Worm (Caenorhabditis elegans) whole organism, mixed stage, embryonic: ENCODE results near the gene gcp-2.1.
"Not testable (repeated sequence)": the region's sequence is repeated elsewhere in the genome, so short reads cannot be mapped to it uniquely, and the experiment has no call there.

Experiments used
- M03D4.4 ChIP-seq: sonication (generic microtip); optimal IDR thresholded peaks from 2 replicates; lab custom pipeline; 2017; ENCODE audit warnings: mild to moderate bottlenecking, missing genetic modification characterization, missing compliant biosample characterization
- bed-3 ChIP-seq: fragments of 200-800 bp; sonication (Bioruptor generic); optimal IDR thresholded peaks from 3 replicates; lab custom pipeline; 2018; ENCODE audit warnings: mild to moderate bottlenecking, missing genetic modification characterization, moderate library complexity, missing compliant biosample characterization
- blmp-1 ChIP-seq: fragments of 150-350 bp; optimal IDR thresholded peaks from 2 replicates; lab custom pipeline; 2014; ENCODE audit warnings: missing biosample characterization, missing genetic modification characterization
- ceh-39 ChIP-seq: fragments of 150-350 bp; optimal IDR thresholded peaks from 2 replicates; lab custom pipeline; 2014; ENCODE audit warnings: missing biosample characterization, missing genetic modification characterization
- ceh-83 ChIP-seq: fragments of 200-800 bp; sonication (Bioruptor generic); optimal IDR thresholded peaks from 2 replicates; lab custom pipeline; 2018; ENCODE audit warnings: mild to moderate bottlenecking, missing genetic modification characterization, missing compliant biosample characterization
- ces-1 ChIP-seq: fragments of 150-350 bp; optimal IDR thresholded peaks from 2 replicates; lab custom pipeline; 2014; ENCODE audit warnings: missing biosample characterization, missing genetic modification reagents, missing genetic modification characterization
- cnd-1 ChIP-seq: fragments of 200-800 bp; sonication (Bioruptor generic); optimal IDR thresholded peaks from 2 replicates; lab custom pipeline; 2018; ENCODE audit warnings: mild to moderate bottlenecking, missing genetic modification characterization, missing compliant biosample characterization
- drap-1 ChIP-seq: fragments of 200-800 bp; sonication (Bioruptor generic); optimal IDR thresholded peaks from 3 replicates; lab custom pipeline; 2018; ENCODE audit warnings: mild to moderate bottlenecking, missing genetic modification characterization, missing compliant biosample characterization
- elt-1 ChIP-seq: sonication (generic microtip); optimal IDR thresholded peaks from 2 replicates; lab custom pipeline; 2017; ENCODE audit warnings: missing genetic modification characterization, mild to moderate bottlenecking, missing compliant biosample characterization, antibody characterized with exemption, moderate library complexity, borderline replicate concordance; ENCODE audit not compliant: insufficient read depth
- elt-3 ChIP-seq: fragments of 150-350 bp; optimal IDR thresholded peaks from 2 replicates; lab custom pipeline; 2014; ENCODE audit warnings: missing biosample characterization, missing genetic modification characterization
- flh-1 ChIP-seq: fragments of 200-800 bp; sonication (Bioruptor generic); optimal IDR thresholded peaks from 2 replicates; lab custom pipeline; 2018; ENCODE audit warnings: mild to moderate bottlenecking, missing genetic modification characterization, moderate library complexity, missing compliant biosample characterization
- ham-2 ChIP-seq: fragments of 200-800 bp; sonication (Bioruptor generic); optimal IDR thresholded peaks from 2 replicates; lab custom pipeline; 2018; ENCODE audit warnings: mild to moderate bottlenecking, missing genetic modification characterization, missing compliant biosample characterization
- hlh-1 ChIP-seq: fragments of 150-350 bp; optimal IDR thresholded peaks from 2 replicates; lab custom pipeline; 2014; ENCODE audit warnings: missing biosample characterization, missing genetic modification reagents, missing genetic modification characterization
- lin-13 ChIP-seq: fragments of 150-350 bp; optimal IDR thresholded peaks from 2 replicates; lab custom pipeline; 2014; ENCODE audit warnings: missing biosample characterization, missing genetic modification characterization
- lin-32 ChIP-seq: fragments of 200-800 bp; sonication (Bioruptor generic); optimal IDR thresholded peaks from 2 replicates; lab custom pipeline; 2018; ENCODE audit warnings: mild to moderate bottlenecking, missing genetic modification characterization, missing compliant biosample characterization
- lsy-2 ChIP-seq: fragments of 150-350 bp; optimal IDR thresholded peaks from 2 replicates; lab custom pipeline; 2014; ENCODE audit warnings: missing biosample characterization, missing genetic modification characterization
- mab-5 ChIP-seq: fragments of 150-350 bp; optimal IDR thresholded peaks from 2 replicates; lab custom pipeline; 2014; ENCODE audit warnings: missing biosample characterization, missing genetic modification characterization
- mep-1 ChIP-seq: fragments of 150-350 bp; optimal IDR thresholded peaks from 2 replicates; lab custom pipeline; 2017; ENCODE audit warnings: missing biosample characterization, missing genetic modification reagents, missing genetic modification characterization, inconsistent platforms
- mls-2 ChIP-seq: sonication (generic microtip); optimal IDR thresholded peaks from 2 replicates; lab custom pipeline; 2016; ENCODE audit warnings: mild to moderate bottlenecking, missing genetic modification characterization, moderate library complexity, missing compliant biosample characterization
- nhr-12 ChIP-seq: fragments of 150-350 bp; optimal IDR thresholded peaks from 2 replicates; lab custom pipeline; 2014; ENCODE audit warnings: missing biosample characterization, missing genetic modification characterization
- nhr-2 ChIP-seq: fragments of 150-350 bp; optimal IDR thresholded peaks from 2 replicates; lab custom pipeline; 2014; ENCODE audit warnings: missing biosample characterization, missing genetic modification characterization
- nhr-237 ChIP-seq: fragments of 150-350 bp; optimal IDR thresholded peaks from 2 replicates; lab custom pipeline; 2014; ENCODE audit warnings: missing biosample characterization, missing genetic modification characterization
- nhr-76 ChIP-seq: sonication (generic microtip); optimal IDR thresholded peaks from 2 replicates; lab custom pipeline; 2017; ENCODE audit warnings: missing biosample characterization, missing genetic modification characterization
- pha-4 ChIP-seq: fragments of 150-350 bp; optimal IDR thresholded peaks from 2 replicates; lab custom pipeline; 2018; ENCODE audit warnings: missing biosample characterization, missing genetic modification reagents, missing genetic modification characterization
- sem-2 ChIP-seq: fragments of 200-800 bp; sonication (Bioruptor generic); optimal IDR thresholded peaks from 2 replicates; lab custom pipeline; 2018; ENCODE audit warnings: mild to moderate bottlenecking, missing genetic modification characterization, missing compliant biosample characterization
- sptf-1 ChIP-seq: sonication (generic microtip); optimal IDR thresholded peaks from 2 replicates; lab custom pipeline; 2017; ENCODE audit warnings: mild to moderate bottlenecking, missing genetic modification characterization, moderate library complexity, missing compliant biosample characterization
- tbx-8 ChIP-seq: fragments of 200-800 bp; sonication (Bioruptor generic); optimal IDR thresholded peaks from 2 replicates; lab custom pipeline; 2018; ENCODE audit warnings: mild to moderate bottlenecking, missing genetic modification characterization, moderate library complexity, missing compliant biosample characterization
- unc-120 ChIP-seq: sonication (generic microtip); optimal IDR thresholded peaks from 2 replicates; lab custom pipeline; 2017; ENCODE audit warnings: missing genetic modification characterization, missing compliant biosample characterization; ENCODE audit not compliant: poor library complexity, severe bottlenecking
- unc-62 ChIP-seq: fragments of 150-350 bp; optimal IDR thresholded peaks from 2 replicates; lab custom pipeline; 2014; ENCODE audit warnings: missing biosample characterization, missing genetic modification reagents, missing genetic modification characterization
- zip-8 ChIP-seq: fragments of 150-350 bp; optimal IDR thresholded peaks from 2 replicates; lab custom pipeline; 2014; ENCODE audit warnings: missing biosample characterization, missing genetic modification characterization

Gene gcp-2.1

ce11 chrX:322223-322622 lies 20.6 kb downstream of the gcp-2.1 start, which contains the start of gene M02E1.3:
Gene M02E1.3, plus strand, starts transcription at chrX:322523.
- not testable (repeated sequence) for TF ChIP-seq pha-4; nhr-12; flh-1 (GFP tag; lab: Kevin White, UChicago)

- TF ChIP-seq ces-1 (GFP tag; lab: Kevin White, UChicago) (peak; percentile 26), unc-120 (tag; lab: Kevin White, UChicago) (peak; percentile 36), mab-5 (tag; lab: Kevin White, UChicago) (no peak), nhr-2 (no peak)
Measured at ce11 chrX:324021-324420, 22.4 kb downstream of the gcp-2.1 start.

- TF ChIP-seq ham-2 (GFP tag; lab: Kevin White, UChicago) (no peak), pha-4 (no peak), unc-120 (tag; lab: Kevin White, UChicago) (peak; percentile 16), hlh-1 (tag; lab: Kevin White, UChicago) (no peak), sptf-1 (tag; lab: Kevin White, UChicago) (peak; percentile 33), mab-5 (tag; lab: Kevin White, UChicago) (no peak), sem-2 (no peak), ceh-83 (GFP tag; lab: Kevin White, UChicago) (peak; percentile 36), ceh-39 (peak; percentile 21), nhr-12 (no peak), zip-8 (tag; lab: Kevin White, UChicago) (no peak), nhr-76 (tag; lab: Kevin White, UChicago) (no peak), bed-3 (GFP tag; lab: Kevin White, UChicago) (no peak), unc-62 (GFP tag; lab: Kevin White, UChicago) (no peak), mep-1 (peak; percentile 69), lsy-2 (tag; lab: Kevin White, UChicago) (no peak), nhr-237 (tag; lab: Kevin White, UChicago) (peak; percentile 31)
Measured at ce11 chrX:325597-326161, 24.0 kb downstream of the gcp-2.1 start, which contains the start of gene M02E1.1. Gene M02E1.1, plus strand, starts transcription at chrX:326111.

- TF ChIP-seq nhr-76 (tag; lab: Kevin White, UChicago), result no peak
- TF ChIP-seq sptf-1 (tag; lab: Kevin White, UChicago), result no peak
- no peak for TF ChIP-seq mep-1
- no peak for TF ChIP-seq unc-62 (GFP tag; lab: Kevin White, UChicago)
Measured at ce11 chrX:328736-329135, 27.1 kb downstream of the gcp-2.1 start.

- TF ChIP-seq nhr-12 (no peak), tbx-8 (no peak), ceh-83 (GFP tag; lab: Kevin White, UChicago) (no peak), cnd-1 (tag; lab: Kevin White, UChicago) (no peak), unc-62 (GFP tag; lab: Kevin White, UChicago) (no peak), nhr-76 (tag; lab: Kevin White, UChicago) (no peak)
Measured at ce11 chrX:332643-333042, 31.0 kb downstream of the gcp-2.1 start.

- TF ChIP-seq mep-1, result no peak
- TF ChIP-seq lin-13 (tag; lab: Kevin White, UChicago), result no peak
- no peak for TF ChIP-seq elt-1
- TF ChIP-seq mls-2, result no peak
- TF ChIP-seq drap-1, result no peak
- TF ChIP-seq elt-3 (tag; lab: Kevin White, UChicago), result no peak
- no peak for TF ChIP-seq mab-5 (tag; lab: Kevin White, UChicago)
- no peak for TF ChIP-seq cnd-1 (tag; lab: Kevin White, UChicago)
- no peak for TF ChIP-seq tbx-8
- TF ChIP-seq ceh-39, result no peak
- TF ChIP-seq unc-62 (GFP tag; lab: Kevin White, UChicago), result no peak
- TF ChIP-seq lsy-2 (tag; lab: Kevin White, UChicago), result no peak
- no peak for TF ChIP-seq lin-32 (GFP tag; lab: Kevin White, UChicago)
- no peak for TF ChIP-seq hlh-1 (tag; lab: Kevin White, UChicago)
- TF ChIP-seq sptf-1 (tag; lab: Kevin White, UChicago), result no peak
- no peak for TF ChIP-seq blmp-1 (tag; lab: Kevin White, UChicago)
- no peak for TF ChIP-seq M03D4.4 (tag; lab: Kevin White, UChicago)
- TF ChIP-seq, all 35 proteins: peak for 0
Measured at ce11 chrX:334452-334851, 32.8 kb downstream of the gcp-2.1 start.
